Worm (Caenorhabditis elegans): ENCODE data around the gene fbxb-55.

DNA sequence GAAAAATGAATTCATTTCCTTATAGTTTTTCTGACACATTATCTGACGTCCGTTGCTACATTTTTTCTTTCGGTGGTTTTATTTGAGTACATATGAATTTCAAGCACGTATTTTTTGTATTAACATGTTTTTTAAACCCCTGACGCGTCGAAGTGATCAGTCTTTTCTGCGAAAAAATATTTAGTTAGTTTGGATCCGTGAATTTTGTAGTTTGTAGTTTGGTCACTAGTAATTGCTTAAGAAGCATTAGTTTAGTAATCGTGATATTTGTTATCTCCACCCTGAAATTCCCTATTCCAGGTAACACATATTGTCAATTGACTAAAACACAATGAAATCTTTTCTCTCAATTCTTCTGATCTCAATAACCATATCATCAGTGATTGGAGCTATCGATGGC is 40.2 kb downstream of the fbxb-55 start, which contains the start of gene C35B1.7:
- TF ChIP-seq nhr-77 (tag; optimal IDR thresholded peaks at IDR 0.05) (no peak), snpc-4 (tag; optimal IDR thresholded peaks at IDR 0.05) (no peak), ztf-1 (GFP tag; conservative IDR thresholded peaks at IDR 0.05) (no peak), unc-39 (tag; optimal IDR thresholded peaks at IDR 0.05) (no peak), nhr-11 (tag; optimal IDR thresholded peaks at IDR 0.05) (no peak), mbf-1 (tag; optimal IDR thresholded peaks at IDR 0.05) (no peak), nhr-12 (tag; optimal IDR thresholded peaks at IDR 0.05) (no peak), nhr-6 (tag; optimal IDR thresholded peaks at IDR 0.05) (no peak), F13H6.1 (tag; optimal IDR thresholded peaks at IDR 0.05) (no peak), lin-11 (tag; optimal IDR thresholded peaks at IDR 0.05) (no peak), unc-55 (GFP tag; optimal IDR thresholded peaks at IDR 0.05) (no peak), lsy-2 (tag; optimal IDR thresholded peaks at IDR 0.05) (no peak), egl-27 (tag; optimal IDR thresholded peaks at IDR 0.05) (no peak)
